Worm (Caenorhabditis elegans) whole organism, L3 larva: Measurements from ENCODE around the gene Y22D7AL.10.

Source experiments
- ZK546.5 ChIP-seq: sonication (generic microtip); optimal IDR thresholded peaks from 2 replicates; lab custom pipeline; 2017; ENCODE audit warnings: missing biosample characterization, missing genetic modification characterization
- ceh-16 ChIP-seq: sonication (generic microtip); optimal IDR thresholded peaks from 2 replicates; lab custom pipeline; 2017; ENCODE audit warnings: missing biosample characterization, missing genetic modification characterization
- ceh-28 ChIP-seq: fragments of 150-350 bp; optimal IDR thresholded peaks from 2 replicates; lab custom pipeline; 2014; ENCODE audit warnings: missing biosample characterization, missing genetic modification reagents, missing genetic modification characterization
- ceh-82 ChIP-seq: fragments of 150-350 bp; optimal IDR thresholded peaks from 2 replicates; lab custom pipeline; 2014; ENCODE audit warnings: missing biosample characterization, missing genetic modification characterization
- ceh-9 ChIP-seq: sonication (generic microtip); optimal IDR thresholded peaks from 2 replicates; lab custom pipeline; 2018; ENCODE audit warnings: missing biosample characterization, missing genetic modification characterization
- daf-12 ChIP-seq: fragments of 150-350 bp; optimal IDR thresholded peaks from 2 replicates; lab custom pipeline; 2014; ENCODE audit warnings: missing biosample characterization, missing genetic modification reagents, missing genetic modification characterization
- egl-5 ChIP-seq: fragments of 150-350 bp; optimal IDR thresholded peaks from 2 replicates; lab custom pipeline; 2017; ENCODE audit warnings: missing biosample characterization, missing genetic modification reagents, missing genetic modification characterization, inconsistent platforms
- elt-1 ChIP-seq: fragments of 150-350 bp; optimal IDR thresholded peaks from 2 replicates; lab custom pipeline; 2014; ENCODE audit warnings: missing biosample characterization, missing genetic modification characterization
- elt-3 ChIP-seq, 3 experiments: fragments of 150-350 bp in 1 of 3; sonication (generic microtip) in 2 of 3; optimal IDR thresholded peaks; 2 replicates in 2 of 3; 4 replicates in 1 of 3; lab custom pipeline; 2014 to 2017; ENCODE audit warnings: missing biosample characterization in 3 of 3, missing genetic modification characterization in 3 of 3
- eor-1 ChIP-seq, 2 experiments: fragments of 150-350 bp; optimal IDR thresholded peaks; 2 replicates each; lab custom pipeline; 2014 to 2018; ENCODE audit warnings: missing biosample characterization in 2 of 2, missing genetic modification characterization in 2 of 2
- fkh-10 ChIP-seq: sonication (generic microtip); optimal IDR thresholded peaks from 2 replicates; lab custom pipeline; 2017; ENCODE audit warnings: missing biosample characterization, missing genetic modification reagents, missing genetic modification characterization
- fos-1 ChIP-seq: fragments of 150-350 bp; optimal IDR thresholded peaks from 2 replicates; lab custom pipeline; 2014; ENCODE audit warnings: missing biosample characterization, missing genetic modification characterization
- jun-1 ChIP-seq: fragments of 150-350 bp; optimal IDR thresholded peaks from 2 replicates; lab custom pipeline; 2014; ENCODE audit warnings: missing biosample characterization, missing genetic modification reagents, missing genetic modification characterization
- lin-15B ChIP-seq: fragments of 150-350 bp; optimal IDR thresholded peaks from 2 replicates; lab custom pipeline; 2014; ENCODE audit warnings: missing biosample characterization, missing genetic modification characterization
- lsy-12 ChIP-seq: sonication (generic microtip); optimal IDR thresholded peaks from 2 replicates; lab custom pipeline; 2016; ENCODE audit warnings: mild to moderate bottlenecking, missing genetic modification characterization, missing compliant biosample characterization
- nhr-23 ChIP-seq: fragments of 150-350 bp; optimal IDR thresholded peaks from 2 replicates; lab custom pipeline; 2014; ENCODE audit warnings: missing biosample characterization, missing genetic modification reagents, missing genetic modification characterization
- nhr-43 ChIP-seq: sonication (generic microtip); optimal IDR thresholded peaks from 2 replicates; lab custom pipeline; 2016; ENCODE audit warnings: mild to moderate bottlenecking, missing genetic modification characterization, missing compliant biosample characterization; ENCODE audit not compliant: poor library complexity, severe bottlenecking
- nhr-77 ChIP-seq: fragments of 150-350 bp; optimal IDR thresholded peaks from 2 replicates; lab custom pipeline; 2014; ENCODE audit warnings: missing biosample characterization, missing genetic modification characterization
- pha-4 ChIP-seq: fragments of 150-350 bp; optimal IDR thresholded peaks from 2 replicates; lab custom pipeline; 2014; ENCODE audit warnings: missing biosample characterization, missing genetic modification reagents, missing genetic modification characterization
- pqm-1 ChIP-seq: fragments of 150-350 bp; optimal IDR thresholded peaks from 2 replicates; lab custom pipeline; 2017; ENCODE audit warnings: missing biosample characterization, missing genetic modification characterization, inconsistent platforms
- snpc-4 ChIP-seq: fragments of 150-350 bp; optimal IDR thresholded peaks from 2 replicates; lab custom pipeline; 2014; ENCODE audit warnings: missing biosample characterization, missing genetic modification characterization
- ztf-11 ChIP-seq: fragments of 150-350 bp; optimal IDR thresholded peaks from 2 replicates; lab custom pipeline; 2014; ENCODE audit warnings: missing biosample characterization, missing genetic modification characterization
- ztf-4 ChIP-seq: fragments of 150-350 bp; optimal IDR thresholded peaks from 2 replicates; lab custom pipeline; 2014; ENCODE audit warnings: missing biosample characterization, missing genetic modification characterization

The Y22D7AL.10 gene

ce11 chrIII:1578566-1578965 is 40.2 kb downstream of the Y22D7AL.10 start:
- TF ChIP-seq elt-1 (tag; lab: Kevin White, UChicago) (no peak), pqm-1 (tag; lab: Kevin White, UChicago) (no peak), jun-1 (tag; lab: Kevin White, UChicago) (no peak), ztf-4 (tag; lab: Kevin White, UChicago) (no peak), ceh-28 (tag; lab: Kevin White, UChicago) (peak; percentile 97), egl-5 (no peak)

ce11 chrIII:1576451-1576850 is 42.3 kb downstream of the Y22D7AL.10 start, which contains the start of gene Y22D7AL.7:
TSS of gene Y22D7AL.7 (plus strand) at chrIII:1576751.
- TF ChIP-seq nhr-77 (tag; lab: Kevin White, UChicago), result no peak
- no peak for TF ChIP-seq lsy-12 (tag; lab: Kevin White, UChicago)
- no peak for TF ChIP-seq elt-3 (tag; optimal IDR thresholded peaks at IDR 0.05; lab: Kevin White, UChicago)
- TF ChIP-seq pqm-1 (tag; lab: Kevin White, UChicago), result no peak

- TF ChIP-seq pha-4 (tag; lab: Kevin White, UChicago), result no peak
- no peak for TF ChIP-seq nhr-23 (tag; lab: Kevin White, UChicago)
- no peak for TF ChIP-seq daf-12 (tag; lab: Kevin White, UChicago)
- no peak for TF ChIP-seq ceh-9 (tag; lab: Kevin White, UChicago)
- TF ChIP-seq fkh-10 (GFP tag; lab: Kevin White, UChicago), result no peak
- no peak for TF ChIP-seq ceh-16 (tag; lab: Kevin White, UChicago)
- TF ChIP-seq snpc-4 (tag; lab: Kevin White, UChicago), result no peak
- no peak for TF ChIP-seq lin-15B (tag; lab: Kevin White, UChicago)
- no peak for TF ChIP-seq ceh-82
- TF ChIP-seq ztf-11 (tag; lab: Kevin White, UChicago), result no peak
- no peak for TF ChIP-seq fos-1 (tag; lab: Kevin White, UChicago)
- no peak for TF ChIP-seq ceh-28 (tag; lab: Kevin White, UChicago)
These were observed 43.1 kb downstream of the Y22D7AL.10 start for ce11 chrIII:1575651-1576050.

ce11 chrIII:1570006-1570405 is 48.7 kb downstream of the Y22D7AL.10 start, which contains the start of gene rep-1:
TSS of gene rep-1 (plus strand) at chrIII:1570306.
- no peak for TF ChIP-seq nhr-43 (tag; lab: Kevin White, UChicago)
- TF ChIP-seq ZK546.5 (tag; lab: Kevin White, UChicago), result no peak
- TF ChIP-seq eor-1 (tag; optimal IDR thresholded peaks at IDR 0.05; lab: Kevin White, UChicago), result no peak
- TF ChIP-seq ztf-4 (tag; lab: Kevin White, UChicago), result no peak
